Worm (Caenorhabditis elegans) whole organism, L1 larva: ENCODE results near the gene zig-11.
A peak's percentile ranks its signal among the peaks of the same experiment; 100 is the strongest.

Experiments used
- elt-2 ChIP-seq: sonication (generic microtip); optimal IDR thresholded peaks from 2 replicates; lab custom pipeline; 2016; ENCODE audit warnings: missing genetic modification characterization, mild to moderate bottlenecking, inconsistent platforms, missing compliant biosample characterization, missing genetic modification reagents
- fkh-8 ChIP-seq: sonication (generic microtip); optimal IDR thresholded peaks from 2 replicates; lab custom pipeline; 2016; ENCODE audit warnings: mild to moderate bottlenecking, missing genetic modification characterization, missing compliant biosample characterization
- isw-1 ChIP-seq: fragments of 200-800 bp; sonication (Bioruptor generic); IDR thresholded peaks from 2 replicates; pipeline ENCODE4 v1.3.6; 2022; ENCODE audit warnings: missing genetic modification characterization, missing compliant biosample characterization
- lin-13 ChIP-seq: fragments of 150-350 bp; optimal IDR thresholded peaks from 2 replicates; lab custom pipeline; 2014; ENCODE audit warnings: missing biosample characterization, missing genetic modification reagents, missing genetic modification characterization
- lin-35 ChIP-seq, 2 experiments: fragments of 150-350 bp; optimal IDR thresholded peaks; 2 replicates each; lab custom pipeline; 2014; ENCODE audit warnings: missing biosample characterization in 2 of 2, missing genetic modification characterization in 2 of 2, missing genetic modification reagents in 2 of 2
- mdl-1 ChIP-seq, 2 experiments: fragments of 150-350 bp; optimal IDR thresholded peaks; 2 replicates each; lab custom pipeline; 2014 to 2017; ENCODE audit warnings: missing biosample characterization in 2 of 2, missing genetic modification characterization in 2 of 2, inconsistent platforms in 1 of 2
- unc-62 ChIP-seq: fragments of 150-350 bp; optimal IDR thresholded peaks from 2 replicates; lab custom pipeline; 2014; ENCODE audit warnings: missing biosample characterization, missing genetic modification reagents, missing genetic modification characterization
- unc-86 ChIP-seq: sonication (generic microtip); optimal IDR thresholded peaks from 2 replicates; lab custom pipeline; 2016; ENCODE audit warnings: missing genetic modification characterization, missing compliant biosample characterization
- ztf-4 ChIP-seq: fragments of 150-350 bp; optimal IDR thresholded peaks from 2 replicates; lab custom pipeline; 2014; ENCODE audit warnings: missing biosample characterization, missing genetic modification characterization

- TF ChIP-seq unc-86 (tag; lab: Kevin White, UChicago) (peak; percentile 92), mdl-1 (tag; optimal IDR thresholded peaks at IDR 0.05; lab: Kevin White, UChicago) (peak; percentile 26 to 75), fkh-8 (peak; percentile 99), elt-2 (peak; percentile 31), lin-35 (GFP tag; optimal IDR thresholded peaks at IDR 0.05; lab: Kevin White, UChicago) (peak; percentile 85), lin-13 (GFP tag; lab: Kevin White, UChicago) (peak; percentile 81), unc-62 (no peak), ztf-4 (tag; lab: Kevin White, UChicago) (peak; percentile 62), isw-1 (peak; percentile 85)
Observed at ce11 chrV:1871768-1872296, 20.9 kb downstream of the zig-11 start, which contains the start of the genes T10B5.4 and cct-7.
